Fruit fly (Drosophila melanogaster): ENCODE measurements around the gene CG2533.

CG2533 gene

DNA sequence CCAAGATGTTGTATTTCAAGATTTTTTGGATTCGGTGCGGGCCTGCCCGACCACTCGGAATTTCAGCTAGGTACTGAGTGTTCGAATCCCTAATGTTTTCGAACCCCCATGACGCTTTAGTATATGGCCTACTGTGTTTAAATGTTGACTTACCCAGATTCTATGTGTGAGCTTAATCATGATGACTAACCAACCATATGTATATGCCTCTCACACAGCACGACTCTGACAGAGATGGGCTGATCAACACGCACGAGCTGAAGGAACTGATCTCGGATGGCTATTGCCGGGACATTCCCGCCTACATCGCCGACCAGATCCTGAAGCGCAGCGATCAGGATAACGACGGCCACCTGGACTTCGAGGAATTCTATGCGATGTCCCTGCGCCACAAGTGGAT lies at the start of gene CG2533:
TSS of gene CG2533 (minus strand) at position 101 of the 400 bp plus-strand sequence.
- TF ChIP-seq noc (tag; optimal IDR thresholded peaks at IDR 0.05), result no peak

DNA sequence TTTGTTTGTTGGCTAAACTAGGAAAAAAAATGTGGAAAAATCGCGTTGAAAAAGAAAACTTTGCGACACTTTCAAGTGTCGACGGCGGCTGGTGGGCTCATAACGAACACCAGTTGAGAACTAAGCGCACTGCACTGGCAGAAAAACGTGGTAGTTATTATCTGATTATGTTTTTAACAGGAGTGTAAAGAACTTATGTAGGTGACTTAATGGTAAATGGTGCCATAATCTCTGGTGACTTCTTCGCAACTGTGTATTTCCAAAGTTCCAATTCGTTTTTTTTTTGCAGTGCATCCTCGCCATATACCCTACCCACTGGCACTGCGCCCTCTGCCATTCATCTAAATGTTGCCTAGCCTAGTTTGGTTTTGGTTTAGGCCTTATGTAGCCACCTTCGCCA lies 49.0 kb upstream of the CG2533 start:
- no peak for TF ChIP-seq noc (tag; optimal IDR thresholded peaks at IDR 0.05)

dm6 chrX:11651420-11651819 lies 47.4 kb upstream of the CG2533 start:
- TF ChIP-seq noc (tag; optimal IDR thresholded peaks at IDR 0.05), result no peak

DNA sequence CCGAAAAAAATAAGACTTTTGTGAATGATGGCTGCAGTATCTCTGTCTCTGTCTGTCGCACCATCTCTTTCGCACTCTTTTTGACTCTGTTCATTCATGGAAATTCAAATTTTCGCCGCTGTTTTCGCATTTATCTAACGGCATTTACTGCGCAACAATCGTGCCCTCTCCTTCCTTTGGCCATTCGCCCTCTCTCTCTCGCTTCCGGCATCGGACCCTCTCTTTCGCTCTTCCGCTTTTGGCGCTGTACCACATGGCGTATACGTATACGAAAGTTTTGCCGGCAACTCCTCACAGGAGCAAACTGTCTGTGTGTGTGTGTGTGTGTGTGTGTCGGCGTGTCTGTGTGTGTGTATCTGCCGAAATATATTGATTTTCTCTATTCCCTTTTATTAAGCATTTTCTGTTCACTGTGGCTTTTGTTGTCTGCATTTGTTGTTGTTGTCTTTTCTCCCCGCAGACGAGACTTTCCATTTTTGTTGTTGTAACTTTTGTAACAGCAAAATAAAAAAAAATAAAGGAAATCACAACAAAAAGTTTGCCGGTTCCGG lies 40.6 kb upstream of the CG2533 start:
- no peak for TF ChIP-seq noc (tag; optimal IDR thresholded peaks at IDR 0.05)

- TF ChIP-seq noc (tag; optimal IDR thresholded peaks at IDR 0.05), result no peak
Measured at dm6 chrX:11643227-11643626, 39.2 kb upstream of the CG2533 start.

DNA sequence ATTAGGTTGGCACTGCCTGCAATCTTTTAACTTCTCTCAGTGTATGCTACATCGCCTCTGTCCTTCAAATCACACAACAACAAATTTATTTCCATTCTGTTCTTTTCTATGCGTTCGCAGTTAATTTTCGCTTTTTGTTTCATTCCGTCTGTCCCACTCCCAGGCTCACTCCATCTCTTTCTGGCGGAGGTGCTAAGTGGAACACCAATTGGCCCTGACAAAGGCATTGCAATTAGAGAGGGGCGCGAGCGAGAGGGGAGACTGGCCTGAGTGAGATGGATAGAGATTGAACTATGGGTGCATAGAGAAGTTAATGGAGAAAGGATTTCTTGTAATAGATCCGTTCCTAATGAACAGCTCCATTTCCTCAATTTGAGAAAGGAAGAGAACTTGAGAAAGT lies 36.5 kb upstream of the CG2533 start:
- no peak for TF ChIP-seq noc (tag; optimal IDR thresholded peaks at IDR 0.05)

dm6 chrX:11631704-11632103 lies 27.7 kb upstream of the CG2533 start:
- TF ChIP-seq noc (tag; optimal IDR thresholded peaks at IDR 0.05), result no peak

DNA sequence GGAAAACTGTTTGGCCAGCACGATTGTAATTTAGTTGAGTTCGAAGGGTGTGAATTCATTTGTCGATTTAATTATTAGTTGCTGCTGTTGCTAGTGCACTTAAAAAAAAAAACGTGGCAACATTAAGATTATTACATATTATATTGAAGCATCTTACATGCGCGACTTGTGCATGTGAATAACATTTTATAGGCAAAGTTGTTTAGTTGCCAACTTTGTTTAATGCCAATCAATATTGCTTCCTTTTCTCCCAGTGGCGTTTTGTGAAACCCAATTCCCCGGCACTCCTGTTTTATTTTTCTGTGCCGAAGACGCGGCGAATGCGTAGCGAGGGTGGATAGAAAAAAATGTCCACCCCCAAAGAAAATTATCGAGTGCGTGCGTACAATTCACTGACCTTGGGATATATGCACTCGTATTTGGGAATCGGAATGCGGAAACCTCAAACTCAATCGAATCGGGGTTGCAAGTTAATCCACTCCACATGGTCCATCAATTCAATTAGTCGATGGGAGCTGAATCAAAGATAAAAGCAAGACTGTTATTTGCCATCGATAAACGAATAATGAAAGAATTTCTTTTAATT lies 25.1 kb upstream of the CG2533 start:
- TF ChIP-seq noc (tag; optimal IDR thresholded peaks at IDR 0.05), result no peak

DNA sequence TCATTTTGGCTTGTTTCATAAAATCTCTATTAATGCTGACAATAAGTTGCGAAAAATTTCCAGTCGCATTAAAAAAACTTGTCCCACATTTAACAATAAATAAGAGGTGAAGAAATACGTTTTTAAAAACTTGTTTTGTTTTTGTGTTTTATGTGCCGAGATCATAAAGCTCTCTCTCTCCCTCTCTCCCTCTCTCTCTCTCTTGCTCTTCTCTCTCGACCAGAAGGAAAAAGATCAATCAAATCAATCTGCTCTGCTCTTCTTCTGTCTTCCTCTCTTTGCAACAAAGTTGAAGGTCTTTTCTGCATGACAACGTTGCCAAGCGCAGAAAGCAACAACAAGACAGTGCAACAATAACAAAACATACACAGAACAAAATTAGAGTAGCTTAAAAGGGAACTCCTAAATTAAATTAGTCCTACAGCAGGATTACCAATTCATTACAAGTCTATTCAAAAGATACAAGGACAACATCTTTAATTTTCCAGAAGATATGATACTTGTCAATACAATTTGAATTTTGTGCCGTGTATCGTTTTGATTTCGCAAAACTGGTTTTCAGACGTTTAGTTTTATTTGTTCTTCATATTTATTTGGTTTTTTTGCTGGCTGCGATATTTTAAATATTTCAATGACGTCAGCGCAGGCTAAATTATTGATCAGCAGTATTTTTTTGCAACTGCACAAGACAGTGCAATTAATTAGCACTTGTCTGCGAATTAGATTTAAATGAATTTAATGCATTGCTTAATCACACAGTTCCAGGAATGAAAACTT lies 18.8 kb upstream of the CG2533 start:
- TF ChIP-seq noc (tag; optimal IDR thresholded peaks at IDR 0.05), result peak; percentile 79

- TF ChIP-seq noc (tag; optimal IDR thresholded peaks at IDR 0.05), result no peak
Measured at dm6 chrX:11621866-11622648, 18.1 kb upstream of the CG2533 start, which contains the start of gene Ptp10D. TSS of gene Ptp10D (plus strand) at chrX:11622015.

dm6 chrX:11621315-11621865 lies 17.4 kb upstream of the CG2533 start:
- TF ChIP-seq noc (tag; optimal IDR thresholded peaks at IDR 0.05), result no peak

dm6 chrX:11620527-11620926 lies 16.5 kb upstream of the CG2533 start:
- TF ChIP-seq noc (tag; optimal IDR thresholded peaks at IDR 0.05), result no peak

DNA sequence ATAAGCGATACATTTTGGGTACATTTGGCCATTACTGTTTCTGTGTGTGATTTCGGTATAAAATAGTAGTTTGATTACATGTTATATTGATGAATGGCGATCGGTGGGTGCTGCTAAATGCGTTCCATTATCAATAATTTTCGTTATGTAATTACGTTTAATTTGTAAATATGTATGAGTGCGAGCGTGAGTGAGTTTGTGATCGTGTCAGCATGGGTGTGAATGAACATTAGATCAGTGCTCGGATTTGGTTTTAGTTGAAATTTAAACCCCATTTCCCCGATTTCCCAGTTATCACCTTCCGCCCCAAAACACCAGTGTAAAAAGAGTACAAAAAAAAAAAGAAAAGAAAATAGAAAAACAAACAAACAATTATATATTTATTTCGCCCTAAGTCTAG lies 15.6 kb upstream of the CG2533 start:
- no peak for TF ChIP-seq noc (tag; optimal IDR thresholded peaks at IDR 0.05)

DNA sequence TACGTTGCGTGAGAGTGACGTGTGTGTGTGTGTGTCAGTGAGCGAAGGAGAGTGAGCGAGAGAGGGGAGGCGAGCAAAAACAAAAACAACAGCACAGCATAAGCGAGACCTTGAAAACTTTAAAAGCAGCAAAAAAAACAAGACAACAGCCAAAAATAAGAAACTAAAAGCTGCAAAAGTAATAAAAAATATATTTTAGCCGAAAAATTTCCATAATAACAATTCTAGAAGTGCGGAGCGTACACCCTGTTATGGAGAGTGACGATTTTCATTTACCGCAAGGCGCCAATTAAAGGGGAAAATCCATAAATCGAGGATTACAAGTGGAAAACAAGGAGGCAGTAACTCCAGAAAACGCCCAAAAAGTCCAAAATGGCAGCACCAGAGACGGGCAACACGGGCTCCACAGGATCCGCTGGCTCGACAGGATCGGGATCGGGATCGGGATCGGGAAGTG lies 12.5 kb upstream of the CG2533 start:
- TF ChIP-seq noc (tag; optimal IDR thresholded peaks at IDR 0.05), result no peak

- TF ChIP-seq noc (tag; optimal IDR thresholded peaks at IDR 0.05), result no peak
Measured at dm6 chrX:11615652-11616495, 11.9 kb upstream of the CG2533 start, which contains the start of the genes RPA3 and Met. TSS of gene RPA3 (minus strand) at chrX:11615840. TSS of gene Met (plus strand) at chrX:11616124.

Measured in whole organism, larva.